Fruit fly (Drosophila melanogaster) whole organism, prepupa: ENCODE data around the gene CG45263.

ENCODE experiments used
- CG10669 ChIP-seq: fragments of 200-800 bp; sonication (Bioruptor generic); optimal IDR thresholded peaks from 3 replicates; lab custom pipeline; 2018; ENCODE audit warnings: missing biosample characterization, mild to moderate bottlenecking, missing genetic modification characterization, moderate library complexity
- CG11294 ChIP-seq: fragments of 200-800 bp; sonication (Bioruptor generic); IDR thresholded peaks from 2 replicates; pipeline ENCODE4 v1.3.6; 2022; ENCODE audit warnings: missing biosample characterization, missing genetic modification characterization
- CG11762 ChIP-seq: fragments of 200-800 bp; sonication (Bioruptor generic); optimal IDR thresholded peaks from 3 replicates; lab custom pipeline; 2016; ENCODE audit warnings: missing biosample characterization, missing genetic modification characterization; ENCODE audit not compliant: insufficient read depth
- CG15336 ChIP-seq: fragments of 200-800 bp; sonication (Bioruptor generic); IDR thresholded peaks from 2 replicates; pipeline ENCODE4 v1.3.6; 2022; ENCODE audit warnings: missing biosample characterization, missing genetic modification characterization
- CG1621 ChIP-seq: fragments of 200-800 bp; sonication (Bioruptor generic); optimal IDR thresholded peaks from 3 replicates; lab custom pipeline; 2018; ENCODE audit warnings: missing biosample characterization, mild to moderate bottlenecking, missing genetic modification characterization
- CG3032 ChIP-seq: fragments of 200-800 bp; optimal IDR thresholded peaks from 2 replicates; lab custom pipeline; 2019; ENCODE audit warnings: missing biosample characterization, mild to moderate bottlenecking, missing genetic modification characterization, moderate library complexity
- CG31627 ChIP-seq: fragments of 200-800 bp; sonication (Bioruptor generic); optimal IDR thresholded peaks from 3 replicates; lab custom pipeline; 2016; ENCODE audit warnings: missing biosample characterization, missing genetic modification characterization
- CG34406 ChIP-seq: fragments of 200-800 bp; sonication (Bioruptor generic); optimal IDR thresholded peaks from 3 replicates; lab custom pipeline; 2016; ENCODE audit warnings: missing biosample characterization, missing genetic modification characterization
- CG3919 ChIP-seq: fragments of 200-800 bp; sonication (Bioruptor generic); optimal IDR thresholded peaks from 3 replicates; lab custom pipeline; 2016; ENCODE audit warnings: missing biosample characterization, missing genetic modification characterization
- CG4318 ChIP-seq: fragments of 200-800 bp; sonication (Bioruptor generic); optimal IDR thresholded peaks from 3 replicates; lab custom pipeline; 2017; ENCODE audit warnings: missing biosample characterization, mild to moderate bottlenecking, missing genetic modification characterization
- CG6163 ChIP-seq: fragments of 200-800 bp; sonication (Bioruptor generic); IDR thresholded peaks from 3 replicates; pipeline ENCODE4 v1.3.6; 2022; ENCODE audit warnings: missing biosample characterization, missing genetic modification characterization
- CG6276 ChIP-seq: fragments of 200-800 bp; sonication (Bioruptor generic); optimal IDR thresholded peaks from 2 replicates; lab custom pipeline; 2017; ENCODE audit warnings: missing biosample characterization, mild to moderate bottlenecking, missing genetic modification characterization
- CG6792 ChIP-seq: fragments of 200-800 bp; sonication (Bioruptor generic); optimal IDR thresholded peaks from 3 replicates; lab custom pipeline; 2016; ENCODE audit warnings: missing biosample characterization, missing genetic modification characterization
- CG6808 ChIP-seq: fragments of 200-800 bp; sonication (Bioruptor generic); optimal IDR thresholded peaks from 3 replicates; lab custom pipeline; 2017; ENCODE audit warnings: missing biosample characterization, missing genetic modification characterization, mild to moderate bottlenecking, moderate library complexity, missing genetic modification reagents
- CG6854 ChIP-seq: fragments of 200-800 bp; sonication (Bioruptor generic); optimal IDR thresholded peaks from 2 replicates; lab custom pipeline; 2017; ENCODE audit warnings: missing biosample characterization, mild to moderate bottlenecking, missing genetic modification characterization
- CG7368 ChIP-seq: fragments of 200-800 bp; sonication (Bioruptor generic); optimal IDR thresholded peaks from 3 replicates; lab custom pipeline; 2016; ENCODE audit warnings: missing biosample characterization, missing genetic modification characterization
- CG8119 ChIP-seq: fragments of 200-800 bp; sonication (Bioruptor generic); IDR thresholded peaks from 3 replicates; pipeline ENCODE4 v1.3.6; 2022; ENCODE audit warnings: missing biosample characterization, missing genetic modification characterization
- CG8319 ChIP-seq: fragments of 200-800 bp; sonication (Bioruptor generic); optimal IDR thresholded peaks from 3 replicates; lab custom pipeline; 2016; ENCODE audit warnings: missing biosample characterization, missing genetic modification characterization
- CG8632 ChIP-seq: fragments of 200-800 bp; sonication (Bioruptor generic); optimal IDR thresholded peaks from 3 replicates; lab custom pipeline; 2016; ENCODE audit warnings: missing biosample characterization, missing genetic modification characterization
- CG9139 ChIP-seq: fragments of 200-800 bp; sonication (Bioruptor generic); optimal IDR thresholded peaks from 3 replicates; lab custom pipeline; 2017; ENCODE audit warnings: missing biosample characterization, mild to moderate bottlenecking, missing genetic modification characterization
- Eip75B ChIP-seq: fragments of 200-800 bp; sonication (Bioruptor generic); optimal IDR thresholded peaks from 3 replicates; lab custom pipeline; 2016; ENCODE audit warnings: missing biosample characterization, missing genetic modification characterization
- Eip78C ChIP-seq: fragments of 200-800 bp; sonication (Bioruptor generic); peaks from one replicate; lab custom pipeline; 2016; ENCODE audit warnings: missing biosample characterization, missing genetic modification characterization
- Eip93F ChIP-seq: fragments of 200-800 bp; sonication (Bioruptor generic); optimal IDR thresholded peaks from 2 replicates; lab custom pipeline; 2016; ENCODE audit warnings: missing biosample characterization, mild to moderate bottlenecking, missing genetic modification characterization
- Ets21C ChIP-seq: fragments of 200-800 bp; sonication (Bioruptor generic); optimal IDR thresholded peaks from 3 replicates; lab custom pipeline; 2016; ENCODE audit warnings: missing biosample characterization, missing genetic modification characterization
- Ets96B ChIP-seq: fragments of 200-800 bp; optimal IDR thresholded peaks from 2 replicates; lab custom pipeline; 2019; ENCODE audit warnings: missing biosample characterization, mild to moderate bottlenecking, missing genetic modification characterization, moderate library complexity
- Gug ChIP-seq: fragments of 200-800 bp; sonication (Bioruptor generic); IDR thresholded peaks from 2 replicates; pipeline ENCODE4 v1.3.6; 2022; ENCODE audit warnings: missing biosample characterization, missing genetic modification characterization
- Hr38 ChIP-seq: sonication (Bioruptor generic); optimal IDR thresholded peaks from 2 replicates; lab custom pipeline; 2016; ENCODE audit warnings: missing biosample characterization, missing genetic modification characterization
- Hr4 ChIP-seq: fragments of 200-800 bp; sonication (Bioruptor generic); optimal IDR thresholded peaks from 3 replicates; lab custom pipeline; 2016; ENCODE audit warnings: missing biosample characterization, missing genetic modification characterization
- Lpt ChIP-seq: fragments of 200-800 bp; sonication (Bioruptor generic); optimal IDR thresholded peaks from 3 replicates; lab custom pipeline; 2016; ENCODE audit warnings: missing biosample characterization, missing genetic modification characterization
- Met ChIP-seq: fragments of 200-800 bp; sonication (Bioruptor generic); optimal IDR thresholded peaks from 3 replicates; lab custom pipeline; 2016; ENCODE audit warnings: missing biosample characterization, missing genetic modification characterization
- OdsH ChIP-seq: fragments of 200-800 bp; sonication (Bioruptor generic); optimal IDR thresholded peaks from 3 replicates; lab custom pipeline; 2016; ENCODE audit warnings: missing biosample characterization, missing genetic modification characterization
- Sox14 ChIP-seq: fragments of 200-800 bp; sonication (Bioruptor generic); optimal IDR thresholded peaks from 3 replicates; lab custom pipeline; 2016; ENCODE audit warnings: missing biosample characterization, missing genetic modification characterization
- Sox15 ChIP-seq: fragments of 200-800 bp; sonication (Bioruptor generic); optimal IDR thresholded peaks from 3 replicates; lab custom pipeline; 2016; ENCODE audit warnings: missing biosample characterization, missing genetic modification characterization
- achi ChIP-seq: fragments of 200-800 bp; sonication (Bioruptor generic); optimal IDR thresholded peaks from 3 replicates; lab custom pipeline; 2016; ENCODE audit warnings: missing biosample characterization, missing genetic modification characterization
- acj6 ChIP-seq: fragments of 200-800 bp; sonication (Bioruptor generic); optimal IDR thresholded peaks from 3 replicates; lab custom pipeline; 2016; ENCODE audit warnings: missing biosample characterization, missing genetic modification characterization
- cyc ChIP-seq: fragments of 200-800 bp; sonication (Bioruptor generic); optimal IDR thresholded peaks from 3 replicates; lab custom pipeline; 2016; ENCODE audit warnings: missing biosample characterization, missing genetic modification characterization
- eg ChIP-seq: fragments of 200-800 bp; sonication (Bioruptor generic); IDR thresholded peaks from 3 replicates; pipeline ENCODE4 v1.3.6; 2022; ENCODE audit warnings: missing biosample characterization, missing genetic modification characterization
- esn ChIP-seq: fragments of 200-800 bp; sonication (Bioruptor generic); optimal IDR thresholded peaks from 2 replicates; lab custom pipeline; 2016; ENCODE audit warnings: missing biosample characterization, mild to moderate bottlenecking, missing genetic modification characterization, moderate library complexity
- fd59A ChIP-seq: fragments of 200-800 bp; sonication (Bioruptor generic); optimal IDR thresholded peaks from 2 replicates; lab custom pipeline; 2017; ENCODE audit warnings: missing biosample characterization, mild to moderate bottlenecking, missing genetic modification characterization, missing genetic modification reagents
- fd85E ChIP-seq: fragments of 200-800 bp; sonication (Bioruptor generic); optimal IDR thresholded peaks from 3 replicates; lab custom pipeline; 2016; ENCODE audit warnings: missing biosample characterization, missing genetic modification characterization
- lz ChIP-seq: fragments of 200-800 bp; sonication (Bioruptor generic); optimal IDR thresholded peaks from 3 replicates; lab custom pipeline; 2016; ENCODE audit warnings: missing biosample characterization, missing genetic modification characterization
- net ChIP-seq: fragments of 200-800 bp; sonication (Bioruptor generic); optimal IDR thresholded peaks from 3 replicates; lab custom pipeline; 2016; ENCODE audit warnings: missing biosample characterization, missing genetic modification characterization
- pdm3 ChIP-seq: fragments of 200-800 bp; sonication (Bioruptor generic); optimal IDR thresholded peaks from 3 replicates; lab custom pipeline; 2016; ENCODE audit warnings: missing biosample characterization, missing genetic modification characterization
- salr ChIP-seq, 2 experiments: fragments of 200-800 bp; sonication (Bioruptor generic); optimal IDR thresholded peaks; 3 replicates each; lab custom pipeline; 2016 to 2018; ENCODE audit warnings: missing biosample characterization in 2 of 2, missing genetic modification characterization in 2 of 2, mild to moderate bottlenecking in 1 of 2
- ss ChIP-seq, 2 experiments: fragments of 200-800 bp; sonication (Bioruptor generic); optimal IDR thresholded peaks; 2 replicates in 1 of 2; 3 replicates in 1 of 2; lab custom pipeline; 2017 to 2018; ENCODE audit warnings: mild to moderate bottlenecking in 2 of 2, missing biosample characterization in 2 of 2, missing genetic modification characterization in 2 of 2, moderate library complexity in 1 of 2
- svp ChIP-seq: fragments of 200-800 bp; sonication (Bioruptor generic); peaks from one replicate; lab custom pipeline; 2016; ENCODE audit warnings: missing biosample characterization, missing genetic modification characterization
- topi ChIP-seq: fragments of 200-800 bp; sonication (Bioruptor generic); optimal IDR thresholded peaks from 3 replicates; lab custom pipeline; 2016; ENCODE audit warnings: missing biosample characterization, missing genetic modification characterization
- vri ChIP-seq: fragments of 200-800 bp; sonication (Bioruptor generic); optimal IDR thresholded peaks from 3 replicates; lab custom pipeline; 2016; ENCODE audit warnings: missing biosample characterization, mild to moderate bottlenecking, missing genetic modification characterization

The CG45263 gene

dm6 chr3R:8354969-8355368, 122.4 kb downstream of the CG45263 start (continued):
- TF ChIP-seq Gug (GFP tag; lab: Robert Waterston, UW) (peak; percentile 92), Hr4 (GFP tag; lab: Kevin White, UChicago) (peak; percentile 97), net (GFP tag; lab: Kevin White, UChicago) (peak; percentile 95), Lpt (peak; percentile 89), CG8319 (GFP tag; lab: Kevin White, UChicago) (peak; percentile 90), CG31627 (GFP tag; lab: Kevin White, UChicago) (peak; percentile 69), Eip78C (GFP tag; lab: Kevin White, UChicago) (peak; percentile 99), Eip93F (GFP tag; lab: Kevin White, UChicago) (no peak), svp (no peak), ss (GFP tag; optimal IDR thresholded peaks at IDR 0.05; lab: Kevin White, UChicago) (peak; percentile 16 to 68), Eip75B (GFP tag; lab: Kevin White, UChicago) (peak; percentile 86), CG6276 (GFP tag; lab: Kevin White, UChicago) (peak; percentile 93), Met (GFP tag; lab: Kevin White, UChicago) (peak; percentile 37), CG6808 (GFP tag; lab: Kevin White, UChicago) (peak; percentile 68), CG6854 (GFP tag; lab: Kevin White, UChicago) (no peak), CG10669 (peak; percentile 78), CG7368 (GFP tag; lab: Kevin White, UChicago) (peak; percentile 89), CG9139 (GFP tag; lab: Kevin White, UChicago) (no peak), Ets21C (GFP tag; lab: Kevin White, UChicago) (peak; percentile 40), CG8119 (GFP tag; lab: Robert Waterston, UW) (peak; percentile 97), CG11294 (GFP tag; lab: Robert Waterston, UW) (peak; percentile 90)

DNA sequence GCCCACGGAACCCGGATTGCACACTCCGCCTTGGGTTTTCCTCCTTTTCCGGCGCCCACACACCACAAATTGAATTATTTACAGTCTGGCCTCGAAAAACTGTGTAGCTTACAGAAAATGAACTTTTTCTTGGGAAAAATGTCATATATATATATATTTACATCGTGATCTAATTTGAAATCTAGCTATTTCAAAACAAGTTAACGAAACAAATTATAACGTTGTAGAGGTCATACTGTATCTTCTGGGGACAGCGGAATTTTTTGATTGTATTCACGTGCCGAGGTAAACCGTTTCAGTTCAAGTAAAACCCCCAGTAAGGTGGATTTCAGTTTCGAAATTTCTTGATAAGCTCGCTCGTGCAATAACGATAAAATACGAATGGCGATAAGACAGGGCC, 123.0 kb downstream of the CG45263 start:
- TF ChIP-seq CG4318 (GFP tag; lab: Kevin White, UChicago), result no peak
- TF ChIP-seq CG34406 (GFP tag; lab: Kevin White, UChicago), result peak; percentile 47
- peak; percentile 44 for TF ChIP-seq OdsH (GFP tag; lab: Kevin White, UChicago)
- TF ChIP-seq CG8632 (GFP tag; lab: Kevin White, UChicago), result peak; percentile 57
- TF ChIP-seq Eip75B (GFP tag; lab: Kevin White, UChicago), result no peak
- peak; percentile 33 for TF ChIP-seq achi (GFP tag; lab: Kevin White, UChicago)
- TF ChIP-seq cyc (GFP tag; lab: Kevin White, UChicago), result peak; percentile 63
- TF ChIP-seq net (GFP tag; lab: Kevin White, UChicago), result no peak
- TF ChIP-seq CG9139 (GFP tag; lab: Kevin White, UChicago), result no peak
- no peak for TF ChIP-seq CG6808 (GFP tag; lab: Kevin White, UChicago)
- TF ChIP-seq svp, result peak; percentile 86
- TF ChIP-seq CG15336 (GFP tag; lab: Robert Waterston, UW), result peak; percentile 68
- TF ChIP-seq Eip78C (GFP tag; lab: Kevin White, UChicago), result peak; percentile 85
- no peak for TF ChIP-seq fd59A (GFP tag; lab: Kevin White, UChicago)
- no peak for TF ChIP-seq Hr38 (GFP tag; lab: Kevin White, UChicago)
- TF ChIP-seq CG10669, result peak; percentile 15
- no peak for TF ChIP-seq CG3919 (GFP tag; lab: Kevin White, UChicago)
- peak; percentile 45 for TF ChIP-seq acj6
- TF ChIP-seq fd85E, result no peak
- TF ChIP-seq esn (GFP tag; lab: Kevin White, UChicago), result peak; percentile 67
- TF ChIP-seq Sox14 (GFP tag; lab: Kevin White, UChicago), result peak; percentile 39
- TF ChIP-seq Hr4 (GFP tag; lab: Kevin White, UChicago), result peak; percentile 48
- TF ChIP-seq Met (GFP tag; lab: Kevin White, UChicago), result peak; percentile 77
- no peak for TF ChIP-seq CG11762 (GFP tag; lab: Kevin White, UChicago)
- TF ChIP-seq lz (GFP tag; lab: Kevin White, UChicago), result peak; percentile 56
- peak; percentile 29 for TF ChIP-seq vri (GFP tag; lab: Kevin White, UChicago)
- peak; percentile 44 for TF ChIP-seq pdm3
- TF ChIP-seq Lpt, result no peak
- no peak for TF ChIP-seq CG1621
- peak; percentile 85 for TF ChIP-seq eg
- peak; percentile 63 for TF ChIP-seq topi (GFP tag; lab: Kevin White, UChicago)
- TF ChIP-seq Ets96B (tag; lab: Kevin White, UChicago), result no peak
- no peak for TF ChIP-seq ss (GFP tag; optimal IDR thresholded peaks at IDR 0.05; lab: Kevin White, UChicago)
- peak; percentile 38; the same call in 1 of the 2 replicates for TF ChIP-seq Gug (GFP tag; lab: Robert Waterston, UW)
- TF ChIP-seq Sox15 (GFP tag; lab: Kevin White, UChicago), result peak; percentile 16
- peak; percentile 28 for TF ChIP-seq Eip93F (GFP tag; lab: Kevin White, UChicago)
- TF ChIP-seq CG6792 (GFP tag; lab: Kevin White, UChicago), result peak; percentile 8
- TF ChIP-seq CG6163 (GFP tag; lab: Robert Waterston, UW), result peak; percentile 81
- no peak for TF ChIP-seq salr (GFP tag; optimal IDR thresholded peaks at IDR 0.05; lab: Kevin White, UChicago)
- peak; percentile 38; the same call in 1 of the 2 replicates for TF ChIP-seq CG11294 (GFP tag; lab: Robert Waterston, UW)
- peak; percentile 72 for TF ChIP-seq CG8119 (GFP tag; lab: Robert Waterston, UW)
- no peak for TF ChIP-seq CG3032 (tag; lab: Kevin White, UChicago)
